Worm (Caenorhabditis elegans) whole organism, late embryonic: Measurements from ENCODE around the gene C29F7.10.

Experiments
- C08G9.2 ChIP-seq: sonication (generic microtip); optimal IDR thresholded peaks from 2 replicates; lab custom pipeline; 2016; ENCODE audit warnings: mild to moderate bottlenecking, missing genetic modification characterization, moderate library complexity, missing compliant biosample characterization
- C38D4.7 ChIP-seq: fragments of 200-800 bp; sonication (Bioruptor generic); optimal IDR thresholded peaks from 2 replicates; lab custom pipeline; 2018; ENCODE audit warnings: mild to moderate bottlenecking, missing genetic modification characterization, moderate library complexity, missing compliant biosample characterization
- K09A11.1 ChIP-seq: sonication (generic microtip); optimal IDR thresholded peaks from 2 replicates; lab custom pipeline; 2017; ENCODE audit warnings: antibody characterized with exemption, mild to moderate bottlenecking, missing genetic modification characterization, missing compliant biosample characterization; ENCODE audit not compliant: insufficient read depth
- ama-1 ChIP-seq: fragments of 150-350 bp; optimal IDR thresholded peaks from 2 replicates; lab custom pipeline; 2014
- ceh-18 ChIP-seq: sonication (generic microtip); optimal IDR thresholded peaks from 2 replicates; lab custom pipeline; 2016; ENCODE audit warnings: missing genetic modification characterization, missing compliant biosample characterization
- ceh-2 ChIP-seq: sonication (generic microtip); optimal IDR thresholded peaks from 2 replicates; lab custom pipeline; 2016; ENCODE audit warnings: missing genotype, missing genetic modification characterization, missing compliant biosample characterization
- ceh-31 ChIP-seq: sonication (generic microtip); optimal IDR thresholded peaks from 2 replicates; lab custom pipeline; 2016; ENCODE audit warnings: missing genetic modification characterization, missing compliant biosample characterization
- ceh-45 ChIP-seq: fragments of 200-800 bp; sonication (Bioruptor generic); IDR thresholded peaks from 2 replicates; pipeline ENCODE4 v1.3.6; 2022; ENCODE audit warnings: missing genetic modification reagents, missing genetic modification characterization, missing compliant biosample characterization
- ceh-48 ChIP-seq: sonication (generic microtip); optimal IDR thresholded peaks from 2 replicates; lab custom pipeline; 2016; ENCODE audit warnings: missing genetic modification characterization, inconsistent platforms, missing compliant biosample characterization
- ceh-6 ChIP-seq: fragments of 200-800 bp; sonication (Bioruptor generic); optimal IDR thresholded peaks from 2 replicates; lab custom pipeline; 2018; ENCODE audit warnings: mild to moderate bottlenecking, missing genetic modification characterization, missing compliant biosample characterization
- ceh-9 ChIP-seq: sonication (generic microtip); optimal IDR thresholded peaks from 2 replicates; lab custom pipeline; 2016; ENCODE audit warnings: mild to moderate bottlenecking, missing genetic modification characterization, inconsistent platforms, missing compliant biosample characterization
- che-1 ChIP-seq: sonication (generic microtip); optimal IDR thresholded peaks from 2 replicates; lab custom pipeline; 2016; ENCODE audit warnings: mild to moderate bottlenecking, missing genetic modification characterization, missing compliant biosample characterization
- elt-2 ChIP-seq: sonication (generic microtip); optimal IDR thresholded peaks from 2 replicates; lab custom pipeline; 2016; ENCODE audit warnings: missing genetic modification reagents, missing genetic modification characterization, missing compliant biosample characterization
- elt-4 ChIP-seq: sonication (generic microtip); optimal IDR thresholded peaks from 2 replicates; lab custom pipeline; 2016; ENCODE audit warnings: missing genetic modification characterization, missing compliant biosample characterization
- gmeb-2 ChIP-seq: sonication (generic microtip); optimal IDR thresholded peaks from 2 replicates; lab custom pipeline; 2016; ENCODE audit warnings: missing genetic modification characterization, inconsistent platforms, missing compliant biosample characterization
- hlh-15 ChIP-seq: sonication (generic microtip); optimal IDR thresholded peaks from 2 replicates; lab custom pipeline; 2016; ENCODE audit warnings: missing genetic modification characterization, missing compliant biosample characterization
- hlh-30 ChIP-seq: sonication (generic microtip); optimal IDR thresholded peaks from 2 replicates; lab custom pipeline; 2017; ENCODE audit warnings: antibody characterized with exemption, missing genetic modification characterization, missing compliant biosample characterization; ENCODE audit not compliant: insufficient read depth
- lim-6 ChIP-seq: sonication (generic microtip); optimal IDR thresholded peaks from 2 replicates; lab custom pipeline; 2016; ENCODE audit warnings: missing genetic modification characterization, missing compliant biosample characterization
- nhr-11 ChIP-seq: fragments of 150-350 bp; optimal IDR thresholded peaks from 2 replicates; lab custom pipeline; 2014; ENCODE audit warnings: missing biosample characterization, missing genetic modification characterization
- npax-4 ChIP-seq: sonication (generic microtip); optimal IDR thresholded peaks from 2 replicates; lab custom pipeline; 2016; ENCODE audit warnings: missing genetic modification characterization, missing compliant biosample characterization
- pag-3 ChIP-seq: sonication (generic microtip); optimal IDR thresholded peaks from 2 replicates; lab custom pipeline; 2016; ENCODE audit warnings: missing compliant biosample characterization, missing genetic modification characterization, borderline replicate concordance
- pax-1 ChIP-seq: fragments of 150-350 bp; optimal IDR thresholded peaks from 2 replicates; lab custom pipeline; 2014; ENCODE audit warnings: missing biosample characterization, missing genetic modification characterization
- pha-2 ChIP-seq: sonication (generic microtip); optimal IDR thresholded peaks from 2 replicates; lab custom pipeline; 2017; ENCODE audit warnings: mild to moderate bottlenecking, missing genetic modification characterization, missing compliant biosample characterization
- sdc-2 ChIP-seq: sonication (generic microtip); optimal IDR thresholded peaks from 2 replicates; lab custom pipeline; 2016; ENCODE audit warnings: missing genotype, missing genetic modification characterization, missing compliant biosample characterization
- sox-4 ChIP-seq: sonication (generic microtip); optimal IDR thresholded peaks from 2 replicates; lab custom pipeline; 2017; ENCODE audit warnings: mild to moderate bottlenecking, missing genetic modification characterization, inconsistent platforms, missing compliant biosample characterization
- tbx-2 ChIP-seq: sonication (generic microtip); optimal IDR thresholded peaks from 2 replicates; lab custom pipeline; 2016; ENCODE audit warnings: missing genetic modification characterization, missing compliant biosample characterization
- ttx-3 ChIP-seq: sonication (generic microtip); optimal IDR thresholded peaks from 2 replicates; lab custom pipeline; 2016; ENCODE audit warnings: missing genetic modification reagents, missing genetic modification characterization, missing compliant biosample characterization
- unc-3 ChIP-seq, 2 experiments: fragments of 200-800 bp in 1 of 2; sonication (Bioruptor generic) in 1 of 2; sonication (generic microtip) in 1 of 2; conservative IDR thresholded peaks in 1 of 2; optimal IDR thresholded peaks in 1 of 2; 2 replicates each; pipeline versions ENCODE4 v1.3.6 to Lab custom; 2016 to 2022; ENCODE audit warnings: missing compliant biosample characterization in 2 of 2, missing genetic modification characterization in 2 of 2, missing genetic modification reagents in 1 of 2
- unc-55 ChIP-seq: sonication (generic microtip); optimal IDR thresholded peaks from 2 replicates; lab custom pipeline; 2017; ENCODE audit warnings: missing biosample characterization, missing genetic modification reagents, missing genetic modification characterization
- unc-86 ChIP-seq: sonication (generic microtip); optimal IDR thresholded peaks from 2 replicates; lab custom pipeline; 2016; ENCODE audit warnings: missing genetic modification characterization, missing compliant biosample characterization

Gene C29F7.10

DNA sequence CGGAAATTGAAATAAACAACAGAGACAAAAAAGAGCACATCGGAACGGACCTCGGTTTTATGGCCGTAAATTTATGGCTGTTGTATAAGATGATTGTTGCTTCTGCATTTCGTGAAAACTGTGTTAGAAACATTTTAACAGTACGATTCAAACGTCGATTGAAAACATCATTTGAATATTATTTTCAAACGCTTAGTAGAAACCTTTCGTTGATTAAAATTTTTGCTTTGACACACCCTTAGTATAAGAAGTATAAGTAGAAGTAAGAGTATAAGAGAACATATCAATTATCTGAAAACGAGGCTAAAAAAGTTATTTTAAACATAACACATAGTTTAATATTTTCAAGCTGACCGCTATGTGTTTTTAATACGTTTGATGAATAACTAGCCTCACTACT is 46.5 kb downstream of the C29F7.10 start:
- no peak for TF ChIP-seq che-1 (tag; lab: Kevin White, UChicago)
- no peak for TF ChIP-seq K09A11.1
- no peak for TF ChIP-seq ama-1 (lab: Kevin White, UChicago)
- no peak for TF ChIP-seq sdc-2
- no peak for TF ChIP-seq nhr-11 (tag; lab: Kevin White, UChicago)
- no peak for TF ChIP-seq C08G9.2 (tag; lab: Kevin White, UChicago)
- no peak for TF ChIP-seq lim-6 (tag; lab: Kevin White, UChicago)
- no peak for TF ChIP-seq pha-2
- no peak for TF ChIP-seq unc-3 (GFP tag; conservative IDR thresholded peaks at IDR 0.05; lab: Robert Waterston, UW)
- no peak for TF ChIP-seq unc-3 (tag; optimal IDR thresholded peaks at IDR 0.05; lab: Kevin White, UChicago)
- TF ChIP-seq unc-86 (tag; lab: Kevin White, UChicago), result no peak
- no peak for TF ChIP-seq npax-4 (tag; lab: Kevin White, UChicago)
- no peak for TF ChIP-seq C38D4.7
- no peak for TF ChIP-seq unc-55 (GFP tag; lab: Kevin White, UChicago)
- TF ChIP-seq pag-3 (tag; lab: Kevin White, UChicago), result no peak
- no peak for TF ChIP-seq pax-1 (tag; lab: Kevin White, UChicago)
- no peak for TF ChIP-seq ceh-9
- TF ChIP-seq ceh-18 (tag; lab: Kevin White, UChicago), result no peak
- TF ChIP-seq ceh-48 (tag; lab: Kevin White, UChicago), result no peak

- TF ChIP-seq ceh-2 (tag; lab: Kevin White, UChicago), result no peak
Measured at ce11 chrX:13383273-13383672, 48.0 kb downstream of the C29F7.10 start.

DNA sequence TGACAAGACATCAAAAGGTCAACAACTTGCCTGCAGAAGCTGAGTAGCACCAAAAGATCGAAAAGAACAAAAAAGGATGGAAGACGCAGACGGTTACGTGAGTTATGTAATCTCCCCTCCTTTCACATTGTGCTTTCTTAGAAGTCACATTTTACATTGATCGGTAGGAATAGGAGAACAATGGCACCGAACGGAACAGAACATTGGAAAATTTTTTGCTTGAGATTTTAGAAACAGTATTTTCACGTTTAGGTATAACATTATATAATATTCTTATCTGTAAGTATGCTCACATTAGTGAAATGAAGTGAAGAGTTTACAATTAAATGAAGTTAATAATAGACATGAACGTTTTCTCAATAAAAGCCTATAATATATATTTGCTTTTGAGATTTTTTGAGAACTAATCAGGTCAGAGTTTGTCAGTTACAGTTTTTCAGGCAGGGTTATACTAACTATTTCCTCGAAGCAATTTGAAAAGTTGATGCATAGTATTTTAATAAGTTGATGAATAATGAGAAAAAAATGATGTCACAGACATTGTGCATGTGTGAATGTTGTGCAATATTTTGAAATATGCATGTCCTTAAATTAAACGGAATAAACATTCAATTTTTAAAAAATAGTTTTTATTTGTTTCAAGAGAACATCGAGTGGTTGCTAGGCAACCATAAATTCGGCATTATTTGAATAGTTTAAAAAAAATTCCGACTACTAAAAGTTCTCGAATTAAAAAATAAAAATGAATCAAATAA is 50.1 kb downstream of the C29F7.10 start:
- TF ChIP-seq ceh-48 (tag; lab: Kevin White, UChicago), result no peak
- TF ChIP-seq ceh-6 (GFP tag; lab: Kevin White, UChicago), result no peak
- no peak for TF ChIP-seq hlh-15
- no peak for TF ChIP-seq gmeb-2
- no peak for TF ChIP-seq ceh-45
- TF ChIP-seq lim-6 (tag; lab: Kevin White, UChicago), result no peak
- TF ChIP-seq unc-55 (GFP tag; lab: Kevin White, UChicago), result no peak
- no peak for TF ChIP-seq elt-4 (tag; lab: Kevin White, UChicago)
- TF ChIP-seq ttx-3 (tag; lab: Kevin White, UChicago), result no peak
- no peak for TF ChIP-seq elt-2 (tag; lab: Kevin White, UChicago)
- TF ChIP-seq tbx-2 (tag; lab: Kevin White, UChicago), result no peak
- TF ChIP-seq sox-4 (tag; lab: Kevin White, UChicago), result no peak
- no peak for TF ChIP-seq hlh-30 (tag; lab: Kevin White, UChicago)
- TF ChIP-seq ceh-31, result no peak
